Fruit fly (Drosophila melanogaster): ENCODE results near the gene Pop1.
A peak's percentile ranks its signal among the peaks of the same experiment; 100 is the strongest.

The Pop1 gene

DNA sequence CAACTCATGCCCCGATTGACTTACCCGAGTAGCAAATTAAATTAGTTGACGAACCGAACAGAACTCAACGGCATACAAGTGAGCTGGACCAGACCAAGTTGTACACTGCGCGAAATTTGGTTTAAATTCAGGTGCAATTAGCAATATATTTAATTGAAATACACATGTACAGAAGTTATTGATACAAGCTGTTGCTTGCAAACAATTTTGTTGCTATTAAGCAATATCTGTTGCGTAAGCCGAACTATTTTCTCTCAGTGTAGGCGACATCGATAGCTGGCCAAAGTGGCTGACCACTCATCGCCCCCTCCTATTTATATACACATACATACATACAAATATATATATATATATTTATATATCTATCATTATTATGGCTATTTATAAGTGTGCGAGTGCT lies 18.3 kb upstream of the Pop1 start:
- TF ChIP-seq ey (GFP tag; optimal IDR thresholded peaks at IDR 0.05) = no peak
- no peak for TF ChIP-seq OdsH (GFP tag; optimal IDR thresholded peaks at IDR 0.05)
- TF ChIP-seq Hr83 (GFP tag; optimal IDR thresholded peaks at IDR 0.05; ENCODE audit: poor library complexity, severe bottlenecking) = no peak
- no peak for TF ChIP-seq tai (GFP tag; optimal IDR thresholded peaks at IDR 0.05)
- no peak for TF ChIP-seq CrebA (GFP tag; optimal IDR thresholded peaks at IDR 0.05; ENCODE audit: borderline replicate concordance)
- no peak for TF ChIP-seq Jra (GFP tag; optimal IDR thresholded peaks at IDR 0.05)
- no peak for TF ChIP-seq CG9705 (GFP tag; optimal IDR thresholded peaks at IDR 0.05)
- TF ChIP-seq lola (GFP tag; optimal IDR thresholded peaks at IDR 0.05) = no peak
- TF ChIP-seq HLH106 (tag; optimal IDR thresholded peaks at IDR 0.05) = no peak
- TF ChIP-seq Mio (GFP tag; optimal IDR thresholded peaks at IDR 0.05) = no peak
- TF ChIP-seq Hr78 (GFP tag; optimal IDR thresholded peaks at IDR 0.05) = no peak
- TF ChIP-seq foxo (GFP tag; optimal IDR thresholded peaks at IDR 0.05) = no peak
- no peak for TF ChIP-seq Rel (GFP tag; optimal IDR thresholded peaks at IDR 0.05)
- no peak for TF ChIP-seq Rel (tag; optimal IDR thresholded peaks at IDR 0.05)
- TF ChIP-seq usp (GFP tag; optimal IDR thresholded peaks at IDR 0.05) = no peak
- no peak for TF ChIP-seq Dif (GFP tag; optimal IDR thresholded peaks at IDR 0.05; ENCODE audit: partially characterized antibody)
- no peak for TF ChIP-seq sv (GFP tag; optimal IDR thresholded peaks at IDR 0.05)
- TF ChIP-seq dmrt93B (GFP tag; optimal IDR thresholded peaks at IDR 0.05) = no peak
- TF ChIP-seq br (GFP tag; optimal IDR thresholded peaks at IDR 0.05) = no peak

DNA sequence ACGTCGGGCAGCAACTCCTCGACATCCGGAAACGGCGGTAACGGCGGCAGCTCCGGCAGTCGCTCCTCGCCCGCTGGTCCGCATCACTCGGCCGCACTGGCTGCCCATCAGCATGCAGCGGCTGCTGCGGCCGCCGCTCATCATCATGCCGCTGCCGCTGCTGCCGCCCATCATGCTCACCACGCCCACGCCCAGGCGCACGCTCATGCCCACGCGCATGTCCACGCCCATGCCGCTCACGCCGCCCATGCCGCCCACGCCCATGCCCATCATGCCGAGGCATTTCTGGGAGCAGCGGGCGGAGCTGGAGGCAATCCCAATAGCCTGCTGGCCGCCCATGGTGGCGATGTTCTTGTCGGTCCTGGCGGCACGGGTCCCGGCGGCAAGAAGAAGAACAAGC lies 16.1 kb upstream of the Pop1 start:
- TF ChIP-seq Vsx2 (GFP tag; optimal IDR thresholded peaks at IDR 0.05; ENCODE audit: partially characterized antibody) = no peak
- no peak for TF ChIP-seq brk (GFP tag; optimal IDR thresholded peaks at IDR 0.05)
- peak; percentile 6 for TF ChIP-seq pan (optimal IDR thresholded peaks at IDR 0.05)
- no peak for TF ChIP-seq N (GFP tag; optimal IDR thresholded peaks at IDR 0.05)

DNA sequence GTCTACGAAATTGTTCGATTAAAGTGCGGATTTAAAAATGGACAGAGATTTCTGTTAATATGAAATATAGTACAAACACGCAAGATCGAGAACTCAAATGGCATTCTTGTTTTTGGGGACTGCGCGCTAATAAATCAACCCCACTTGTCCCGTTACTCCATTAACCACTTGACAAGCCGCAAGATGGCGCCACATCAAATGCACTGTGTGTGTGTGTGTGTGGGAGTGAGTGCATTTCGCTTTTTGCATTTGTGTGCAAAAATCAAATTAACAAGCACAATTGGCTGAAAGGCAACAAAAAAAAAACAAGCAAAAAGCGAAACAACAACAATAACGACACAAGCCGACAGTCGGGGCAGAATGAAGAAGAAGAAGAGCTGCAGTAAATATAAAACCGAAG lies 14.8 kb upstream of the Pop1 start:
- TF ChIP-seq CG9705 (GFP tag; optimal IDR thresholded peaks at IDR 0.05) (no peak), Rel (GFP tag; optimal IDR thresholded peaks at IDR 0.05) (no peak), Rel (tag; optimal IDR thresholded peaks at IDR 0.05) (no peak), Hr83 (GFP tag; optimal IDR thresholded peaks at IDR 0.05; ENCODE audit: poor library complexity, severe bottlenecking) (no peak), Hr78 (GFP tag; optimal IDR thresholded peaks at IDR 0.05) (no peak), foxo (GFP tag; optimal IDR thresholded peaks at IDR 0.05) (no peak), woc (GFP tag; optimal IDR thresholded peaks at IDR 0.05) (no peak), N (GFP tag; optimal IDR thresholded peaks at IDR 0.05) (no peak), rgr (GFP tag; optimal IDR thresholded peaks at IDR 0.05) (no peak), sv (GFP tag; optimal IDR thresholded peaks at IDR 0.05) (no peak), HLH106 (tag; optimal IDR thresholded peaks at IDR 0.05) (no peak), lola (GFP tag; optimal IDR thresholded peaks at IDR 0.05) (no peak), brk (GFP tag; optimal IDR thresholded peaks at IDR 0.05) (no peak), Mio (GFP tag; optimal IDR thresholded peaks at IDR 0.05) (no peak), dl (GFP tag; optimal IDR thresholded peaks at IDR 0.05; ENCODE audit: insufficient read depth in 1 of 2, partially characterized antibody in 2 of 2) (no peak), fru (GFP tag; optimal IDR thresholded peaks at IDR 0.05) (no peak), dmrt93B (GFP tag; optimal IDR thresholded peaks at IDR 0.05) (no peak), Hnf4 (GFP tag; optimal IDR thresholded peaks at IDR 0.05) (no peak), CrebA (GFP tag; optimal IDR thresholded peaks at IDR 0.05; ENCODE audit: borderline replicate concordance) (no peak), br (GFP tag; optimal IDR thresholded peaks at IDR 0.05) (no peak), dsf (GFP tag; optimal IDR thresholded peaks at IDR 0.05; ENCODE audit: borderline replicate concordance) (no peak)

- TF ChIP-seq jim (GFP tag; optimal IDR thresholded peaks at IDR 0.05) (no peak), ey (GFP tag; optimal IDR thresholded peaks at IDR 0.05) (peak; percentile 52), dsf (GFP tag; optimal IDR thresholded peaks at IDR 0.05; ENCODE audit: borderline replicate concordance) (no peak), dl (GFP tag; optimal IDR thresholded peaks at IDR 0.05; ENCODE audit: insufficient read depth in 1 of 2, partially characterized antibody in 2 of 2) (no peak), CG32264 (GFP tag; optimal IDR thresholded peaks at IDR 0.05) (no peak), Mio (GFP tag; optimal IDR thresholded peaks at IDR 0.05) (no peak), lola (GFP tag; optimal IDR thresholded peaks at IDR 0.05) (no peak), rgr (GFP tag; optimal IDR thresholded peaks at IDR 0.05) (peak; percentile 53), foxo (GFP tag; optimal IDR thresholded peaks at IDR 0.05) (peak in 1 of 2 experiments; percentile 67), HLH106 (tag; optimal IDR thresholded peaks at IDR 0.05) (peak; percentile 20), pan (optimal IDR thresholded peaks at IDR 0.05) (no peak), h (GFP tag; optimal IDR thresholded peaks at IDR 0.05) (peak; percentile 22), OdsH (GFP tag; optimal IDR thresholded peaks at IDR 0.05) (peak; percentile 51), Hnf4 (GFP tag; optimal IDR thresholded peaks at IDR 0.05) (no peak), N (GFP tag; optimal IDR thresholded peaks at IDR 0.05) (no peak), dmrt93B (GFP tag; optimal IDR thresholded peaks at IDR 0.05) (peak; percentile 35), psq (GFP tag; optimal IDR thresholded peaks at IDR 0.05) (peak; percentile 27), CrebA (GFP tag; optimal IDR thresholded peaks at IDR 0.05; ENCODE audit: borderline replicate concordance) (no peak), Hr83 (GFP tag; optimal IDR thresholded peaks at IDR 0.05; ENCODE audit: poor library complexity, severe bottlenecking) (no peak), sage (GFP tag; optimal IDR thresholded peaks at IDR 0.05) (no peak), fru (GFP tag; optimal IDR thresholded peaks at IDR 0.05) (peak; percentile 49), Hr78 (GFP tag; optimal IDR thresholded peaks at IDR 0.05) (no peak)
These were observed 14.0 kb upstream of the Pop1 start for dm6 chrX:5608472-5608871.
